Worm (Caenorhabditis elegans) whole organism, L3 larva: Measurements from ENCODE around the gene tag-52.

Source experiments
- R02D3.7 ChIP-seq: fragments of 150-350 bp; optimal IDR thresholded peaks from 2 replicates; lab custom pipeline; 2014; ENCODE audit warnings: missing biosample characterization, missing genetic modification characterization
- aly-2 ChIP-seq: fragments of 150-350 bp; optimal IDR thresholded peaks from 2 replicates; lab custom pipeline; 2014; ENCODE audit warnings: missing biosample characterization, missing genetic modification characterization
- ama-1 ChIP-seq: fragments of 150-350 bp; optimal IDR thresholded peaks from 2 replicates; lab custom pipeline; 2018
- ceh-82 ChIP-seq: fragments of 150-350 bp; optimal IDR thresholded peaks from 2 replicates; lab custom pipeline; 2014; ENCODE audit warnings: missing biosample characterization, missing genetic modification characterization
- ceh-9 ChIP-seq: sonication (generic microtip); optimal IDR thresholded peaks from 2 replicates; lab custom pipeline; 2018; ENCODE audit warnings: missing biosample characterization, missing genetic modification characterization
- daf-12 ChIP-seq: fragments of 150-350 bp; optimal IDR thresholded peaks from 2 replicates; lab custom pipeline; 2014; ENCODE audit warnings: missing biosample characterization, missing genetic modification reagents, missing genetic modification characterization
- egl-27 ChIP-seq: sonication (generic microtip); optimal IDR thresholded peaks from 4 replicates; lab custom pipeline; 2017; ENCODE audit warnings: missing biosample characterization, missing genetic modification reagents, missing genetic modification characterization
- egl-5 ChIP-seq: fragments of 150-350 bp; optimal IDR thresholded peaks from 2 replicates; lab custom pipeline; 2017; ENCODE audit warnings: missing biosample characterization, missing genetic modification reagents, missing genetic modification characterization, inconsistent platforms
- elt-1 ChIP-seq: fragments of 150-350 bp; optimal IDR thresholded peaks from 2 replicates; lab custom pipeline; 2014; ENCODE audit warnings: missing biosample characterization, missing genetic modification characterization
- elt-2 ChIP-seq: sonication (generic microtip); optimal IDR thresholded peaks from 2 replicates; lab custom pipeline; 2016; ENCODE audit warnings: missing genetic modification reagents, mild to moderate bottlenecking, missing genetic modification characterization, missing compliant biosample characterization
- elt-3 ChIP-seq, 3 experiments: fragments of 150-350 bp in 1 of 3; sonication (generic microtip) in 2 of 3; optimal IDR thresholded peaks; 2 replicates in 2 of 3; 4 replicates in 1 of 3; lab custom pipeline; 2014 to 2017; ENCODE audit warnings: missing biosample characterization in 3 of 3, missing genetic modification characterization in 3 of 3
- eor-1 ChIP-seq, 2 experiments: fragments of 150-350 bp; optimal IDR thresholded peaks; 2 replicates each; lab custom pipeline; 2014 to 2018; ENCODE audit warnings: missing biosample characterization in 2 of 2, missing genetic modification characterization in 2 of 2
- fkh-10 ChIP-seq: sonication (generic microtip); optimal IDR thresholded peaks from 2 replicates; lab custom pipeline; 2017; ENCODE audit warnings: missing biosample characterization, missing genetic modification reagents, missing genetic modification characterization
- fkh-2 ChIP-seq: fragments of 150-350 bp; optimal IDR thresholded peaks from 2 replicates; lab custom pipeline; 2014; ENCODE audit warnings: missing biosample characterization, missing genetic modification reagents, missing genetic modification characterization
- hmg-11 ChIP-seq: sonication (generic microtip); optimal IDR thresholded peaks from 2 replicates; lab custom pipeline; 2016; ENCODE audit warnings: missing genetic modification characterization, missing compliant biosample characterization
- lin-15B ChIP-seq: fragments of 150-350 bp; optimal IDR thresholded peaks from 2 replicates; lab custom pipeline; 2014; ENCODE audit warnings: missing biosample characterization, missing genetic modification characterization
- lin-39 ChIP-seq: fragments of 150-350 bp; optimal IDR thresholded peaks from 2 replicates; lab custom pipeline; 2018; ENCODE audit warnings: missing biosample characterization, missing genetic modification reagents, missing genetic modification characterization
- lsy-12 ChIP-seq: sonication (generic microtip); optimal IDR thresholded peaks from 2 replicates; lab custom pipeline; 2016; ENCODE audit warnings: mild to moderate bottlenecking, missing genetic modification characterization, missing compliant biosample characterization
- mdl-1 ChIP-seq: fragments of 150-350 bp; optimal IDR thresholded peaks from 2 replicates; lab custom pipeline; 2014; ENCODE audit warnings: missing biosample characterization, missing genetic modification characterization
- mml-1 ChIP-seq: fragments of 150-350 bp; sonication (generic microtip); optimal IDR thresholded peaks from 3 replicates; lab custom pipeline; 2014; ENCODE audit warnings: missing biosample characterization, missing genetic modification characterization
- nfya-1 ChIP-seq: sonication (generic microtip); optimal IDR thresholded peaks from 2 replicates; lab custom pipeline; 2017; ENCODE audit warnings: missing genetic modification characterization, mild to moderate bottlenecking, missing compliant biosample characterization, antibody characterized with exemption, moderate library complexity; ENCODE audit not compliant: insufficient read depth
- nhr-11 ChIP-seq: fragments of 150-350 bp; optimal IDR thresholded peaks from 2 replicates; lab custom pipeline; 2014; ENCODE audit warnings: missing biosample characterization, missing genetic modification characterization
- nhr-12 ChIP-seq: fragments of 150-350 bp; optimal IDR thresholded peaks from 2 replicates; lab custom pipeline; 2014; ENCODE audit warnings: missing biosample characterization, missing genetic modification characterization
- nhr-23 ChIP-seq: fragments of 150-350 bp; optimal IDR thresholded peaks from 2 replicates; lab custom pipeline; 2014; ENCODE audit warnings: missing biosample characterization, missing genetic modification reagents, missing genetic modification characterization
- nhr-237 ChIP-seq: fragments of 150-350 bp; optimal IDR thresholded peaks from 2 replicates; lab custom pipeline; 2014; ENCODE audit warnings: missing biosample characterization, missing genetic modification characterization
- nhr-25 ChIP-seq: sonication (generic microtip); optimal IDR thresholded peaks from 2 replicates; lab custom pipeline; 2017; ENCODE audit warnings: missing biosample characterization, missing genetic modification characterization
- nhr-28 ChIP-seq: fragments of 150-350 bp; optimal IDR thresholded peaks from 2 replicates; lab custom pipeline; 2014; ENCODE audit warnings: missing biosample characterization, missing genetic modification characterization
- nhr-43 ChIP-seq: sonication (generic microtip); optimal IDR thresholded peaks from 2 replicates; lab custom pipeline; 2016; ENCODE audit warnings: mild to moderate bottlenecking, missing genetic modification characterization, missing compliant biosample characterization; ENCODE audit not compliant: poor library complexity, severe bottlenecking
- nhr-76 ChIP-seq: fragments of 150-350 bp; sonication (generic microtip); optimal IDR thresholded peaks from 5 replicates; lab custom pipeline; 2014; ENCODE audit warnings: missing biosample characterization, missing genetic modification characterization
- pha-4 ChIP-seq: fragments of 150-350 bp; optimal IDR thresholded peaks from 2 replicates; lab custom pipeline; 2014; ENCODE audit warnings: missing biosample characterization, missing genetic modification reagents, missing genetic modification characterization
- sea-2 ChIP-seq: fragments of 150-350 bp; sonication (generic microtip); optimal IDR thresholded peaks from 4 replicates; lab custom pipeline; 2014; ENCODE audit warnings: missing biosample characterization, missing genetic modification reagents, missing genetic modification characterization
- skn-1 ChIP-seq: fragments of 150-350 bp; optimal IDR thresholded peaks from 2 replicates; lab custom pipeline; 2014; ENCODE audit warnings: missing biosample characterization, missing genetic modification characterization
- snpc-4 ChIP-seq: fragments of 150-350 bp; optimal IDR thresholded peaks from 2 replicates; lab custom pipeline; 2014; ENCODE audit warnings: missing biosample characterization, missing genetic modification characterization
- tbx-2 ChIP-seq: sonication (generic microtip); optimal IDR thresholded peaks from 2 replicates; lab custom pipeline; 2016; ENCODE audit warnings: mild to moderate bottlenecking, missing genetic modification characterization, missing compliant biosample characterization
- zag-1 ChIP-seq: fragments of 150-350 bp; optimal IDR thresholded peaks from 2 replicates; lab custom pipeline; 2014; ENCODE audit warnings: missing biosample characterization, missing genetic modification characterization
- ztf-11 ChIP-seq: fragments of 150-350 bp; optimal IDR thresholded peaks from 2 replicates; lab custom pipeline; 2014; ENCODE audit warnings: missing biosample characterization, missing genetic modification characterization
- ztf-4 ChIP-seq: fragments of 150-350 bp; optimal IDR thresholded peaks from 2 replicates; lab custom pipeline; 2014; ENCODE audit warnings: missing biosample characterization, missing genetic modification characterization

The tag-52 gene

DNA sequence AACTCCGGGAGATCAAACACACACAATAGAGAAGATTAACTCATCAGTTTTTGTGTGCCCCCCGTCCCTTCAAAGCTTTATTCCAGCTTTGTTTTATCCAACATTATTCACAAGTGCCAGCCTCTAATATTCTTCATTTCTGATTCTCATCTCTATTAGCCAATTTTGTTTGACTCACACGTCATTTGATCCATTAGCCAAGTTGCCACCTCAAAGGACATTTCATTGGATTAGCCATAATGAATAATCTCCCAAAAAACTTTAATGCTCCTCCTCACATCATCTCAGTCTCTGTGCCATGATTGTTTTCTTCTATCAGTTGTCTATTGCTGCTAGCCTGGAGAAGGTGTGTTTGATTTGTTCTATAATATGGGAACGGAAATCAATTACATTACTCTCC, 47.1 kb upstream of the tag-52 start:
- TF ChIP-seq sea-2 (GFP tag; lab: Kevin White, UChicago) (no peak), ama-1 (lab: Kevin White, UChicago) (no peak), daf-12 (tag; lab: Kevin White, UChicago) (no peak), lin-39 (tag; lab: Kevin White, UChicago) (no peak), nhr-23 (tag; lab: Kevin White, UChicago) (no peak), lin-15B (tag; lab: Kevin White, UChicago) (no peak), ceh-9 (tag; lab: Kevin White, UChicago) (no peak), ztf-4 (no peak), nhr-43 (tag; lab: Kevin White, UChicago) (no peak), mml-1 (no peak), fkh-10 (no peak), R02D3.7 (tag; lab: Kevin White, UChicago) (no peak), egl-5 (tag; lab: Kevin White, UChicago) (no peak), mdl-1 (no peak), zag-1 (tag; lab: Kevin White, UChicago) (no peak), ztf-11 (tag; lab: Kevin White, UChicago) (no peak), nhr-28 (no peak), snpc-4 (tag; lab: Kevin White, UChicago) (no peak), nhr-76 (tag; lab: Kevin White, UChicago) (no peak)

DNA sequence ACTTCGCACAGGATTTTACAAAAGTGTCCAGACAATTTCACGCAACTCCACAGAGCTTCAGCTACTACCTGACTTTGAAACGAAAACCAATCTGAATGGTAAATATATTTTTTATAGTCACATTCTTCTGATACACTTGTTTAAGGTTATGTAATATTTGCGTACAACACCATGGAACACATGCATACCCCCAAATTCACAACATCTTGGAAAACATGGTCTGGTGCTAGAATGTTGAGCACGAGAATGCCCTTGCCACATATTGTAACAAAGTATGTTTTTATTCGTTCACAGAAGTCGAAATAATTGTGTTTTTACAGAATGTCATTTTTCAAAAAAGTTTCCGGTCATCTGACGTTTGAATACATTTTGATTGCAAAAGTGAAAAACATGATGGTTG, 37.5 kb upstream of the tag-52 start:
- TF ChIP-seq aly-2 (tag; lab: Kevin White, UChicago), result no peak
- TF ChIP-seq tbx-2, result no peak
- no peak for TF ChIP-seq daf-12 (tag; lab: Kevin White, UChicago)
- TF ChIP-seq fkh-10, result no peak
- TF ChIP-seq nhr-11 (tag; lab: Kevin White, UChicago), result no peak
- no peak for TF ChIP-seq elt-3 (tag; optimal IDR thresholded peaks at IDR 0.05; lab: Kevin White, UChicago)
- TF ChIP-seq pha-4, result no peak
- no peak for TF ChIP-seq elt-2 (tag; lab: Kevin White, UChicago)
- no peak for TF ChIP-seq nfya-1 (tag; lab: Kevin White, UChicago)
- no peak for TF ChIP-seq eor-1 (tag; optimal IDR thresholded peaks at IDR 0.05; lab: Kevin White, UChicago)
- no peak for TF ChIP-seq nhr-76 (tag; lab: Kevin White, UChicago)
- no peak for TF ChIP-seq ceh-9 (tag; lab: Kevin White, UChicago)
- TF ChIP-seq egl-27 (tag; lab: Kevin White, UChicago), result no peak
- no peak for TF ChIP-seq ceh-82
- TF ChIP-seq nhr-12 (tag; lab: Kevin White, UChicago), result no peak
- no peak for TF ChIP-seq nhr-237 (tag; lab: Kevin White, UChicago)

DNA sequence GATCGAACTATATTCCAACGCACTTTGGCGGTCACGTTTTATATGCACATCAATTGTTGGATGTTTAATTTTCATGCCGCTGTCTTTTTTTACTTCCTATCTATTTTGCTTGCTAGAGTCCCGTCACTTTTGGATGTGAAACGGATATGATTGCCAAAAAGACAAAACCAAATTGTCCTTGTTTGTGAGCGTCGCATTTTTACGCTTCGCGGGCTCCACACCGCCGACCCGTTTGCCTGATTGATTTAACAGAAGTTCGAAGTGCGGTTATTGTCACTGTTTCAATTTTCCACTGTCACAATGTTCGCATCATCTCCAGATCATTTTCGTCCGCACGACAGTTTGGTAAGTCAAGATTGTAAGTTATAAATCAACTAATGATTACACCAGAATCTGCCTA, 36.4 kb upstream of the tag-52 start, which contains the start of gene C01C4.2:
TSS of gene C01C4.2 (plus strand) at position 301 of the 400 bp plus-strand sequence.
- TF ChIP-seq lin-15B (tag; lab: Kevin White, UChicago) (no peak), daf-12 (tag; lab: Kevin White, UChicago) (no peak), zag-1 (tag; lab: Kevin White, UChicago) (no peak), mdl-1 (no peak), sea-2 (GFP tag; lab: Kevin White, UChicago) (no peak), hmg-11 (tag; lab: Kevin White, UChicago) (no peak), nhr-28 (no peak), nhr-11 (tag; lab: Kevin White, UChicago) (no peak), eor-1 (tag; optimal IDR thresholded peaks at IDR 0.05; lab: Kevin White, UChicago) (no peak), egl-27 (tag; lab: Kevin White, UChicago) (no peak), nhr-237 (tag; lab: Kevin White, UChicago) (no peak), elt-3 (tag; optimal IDR thresholded peaks at IDR 0.05; lab: Kevin White, UChicago) (no peak), ama-1 (lab: Kevin White, UChicago) (no peak), nfya-1 (tag; lab: Kevin White, UChicago) (no peak), nhr-25 (tag; lab: Kevin White, UChicago) (no peak), skn-1 (tag; lab: Kevin White, UChicago) (no peak), lsy-12 (no peak), fkh-2 (tag; lab: Kevin White, UChicago) (no peak), elt-1 (tag; lab: Kevin White, UChicago) (no peak), ceh-82 (no peak)
